Fruit fly (Drosophila melanogaster) whole organism, prepupa: ENCODE results near the gene CG9302.

ENCODE experiments used
- Blimp-1 ChIP-seq: fragments of 200-800 bp; sonication (Bioruptor generic); optimal IDR thresholded peaks from 3 replicates; lab custom pipeline; 2017; ENCODE audit warnings: missing biosample characterization, missing genetic modification characterization, mild to moderate bottlenecking, moderate library complexity, missing genetic modification reagents
- CG10631 ChIP-seq: fragments of 200-800 bp; sonication (Bioruptor generic); optimal IDR thresholded peaks from 2 replicates; lab custom pipeline; 2016; ENCODE audit warnings: missing biosample characterization, missing genetic modification characterization
- CG10669 ChIP-seq: fragments of 200-800 bp; sonication (Bioruptor generic); optimal IDR thresholded peaks from 3 replicates; lab custom pipeline; 2018; ENCODE audit warnings: missing biosample characterization, mild to moderate bottlenecking, missing genetic modification characterization, moderate library complexity
- CG11294 ChIP-seq: fragments of 200-800 bp; sonication (Bioruptor generic); IDR thresholded peaks from 2 replicates; pipeline ENCODE4 v1.3.6; 2022; ENCODE audit warnings: missing biosample characterization, missing genetic modification characterization
- CG11762 ChIP-seq: fragments of 200-800 bp; sonication (Bioruptor generic); optimal IDR thresholded peaks from 3 replicates; lab custom pipeline; 2016; ENCODE audit warnings: missing biosample characterization, missing genetic modification characterization; ENCODE audit not compliant: insufficient read depth
- CG11902 ChIP-seq: fragments of 200-800 bp; sonication (Bioruptor generic); optimal IDR thresholded peaks from 3 replicates; lab custom pipeline; 2016; ENCODE audit warnings: missing biosample characterization, missing genetic modification characterization
- CG15336 ChIP-seq: fragments of 200-800 bp; sonication (Bioruptor generic); IDR thresholded peaks from 2 replicates; pipeline ENCODE4 v1.3.6; 2022; ENCODE audit warnings: missing biosample characterization, missing genetic modification characterization
- CG16779 ChIP-seq: fragments of 200-800 bp; sonication (Bioruptor generic); optimal IDR thresholded peaks from 3 replicates; lab custom pipeline; 2017; ENCODE audit warnings: missing biosample characterization, mild to moderate bottlenecking, missing genetic modification characterization
- CG3032 ChIP-seq: fragments of 200-800 bp; optimal IDR thresholded peaks from 2 replicates; lab custom pipeline; 2019; ENCODE audit warnings: missing biosample characterization, mild to moderate bottlenecking, missing genetic modification characterization, moderate library complexity
- CG31627 ChIP-seq: fragments of 200-800 bp; sonication (Bioruptor generic); optimal IDR thresholded peaks from 3 replicates; lab custom pipeline; 2016; ENCODE audit warnings: missing biosample characterization, missing genetic modification characterization
- CG32006 ChIP-seq: fragments of 200-800 bp; sonication (Bioruptor generic); optimal IDR thresholded peaks from 3 replicates; lab custom pipeline; 2017; ENCODE audit warnings: missing biosample characterization, mild to moderate bottlenecking, missing genetic modification characterization
- CG34406 ChIP-seq: fragments of 200-800 bp; sonication (Bioruptor generic); optimal IDR thresholded peaks from 3 replicates; lab custom pipeline; 2016; ENCODE audit warnings: missing biosample characterization, missing genetic modification characterization
- CG3919 ChIP-seq: fragments of 200-800 bp; sonication (Bioruptor generic); optimal IDR thresholded peaks from 3 replicates; lab custom pipeline; 2016; ENCODE audit warnings: missing biosample characterization, missing genetic modification characterization
- CG6163 ChIP-seq: fragments of 200-800 bp; sonication (Bioruptor generic); IDR thresholded peaks from 3 replicates; pipeline ENCODE4 v1.3.6; 2022; ENCODE audit warnings: missing biosample characterization, missing genetic modification characterization
- CG6276 ChIP-seq: fragments of 200-800 bp; sonication (Bioruptor generic); optimal IDR thresholded peaks from 2 replicates; lab custom pipeline; 2017; ENCODE audit warnings: missing biosample characterization, mild to moderate bottlenecking, missing genetic modification characterization
- CG6792 ChIP-seq: fragments of 200-800 bp; sonication (Bioruptor generic); optimal IDR thresholded peaks from 3 replicates; lab custom pipeline; 2016; ENCODE audit warnings: missing biosample characterization, missing genetic modification characterization
- CG6808 ChIP-seq: fragments of 200-800 bp; sonication (Bioruptor generic); optimal IDR thresholded peaks from 3 replicates; lab custom pipeline; 2017; ENCODE audit warnings: missing biosample characterization, missing genetic modification characterization, mild to moderate bottlenecking, moderate library complexity, missing genetic modification reagents
- CG7368 ChIP-seq: fragments of 200-800 bp; sonication (Bioruptor generic); optimal IDR thresholded peaks from 3 replicates; lab custom pipeline; 2016; ENCODE audit warnings: missing biosample characterization, missing genetic modification characterization
- CG8319 ChIP-seq: fragments of 200-800 bp; sonication (Bioruptor generic); optimal IDR thresholded peaks from 3 replicates; lab custom pipeline; 2016; ENCODE audit warnings: missing biosample characterization, missing genetic modification characterization
- CG8632 ChIP-seq: fragments of 200-800 bp; sonication (Bioruptor generic); optimal IDR thresholded peaks from 3 replicates; lab custom pipeline; 2016; ENCODE audit warnings: missing biosample characterization, missing genetic modification characterization
- CG9139 ChIP-seq: fragments of 200-800 bp; sonication (Bioruptor generic); optimal IDR thresholded peaks from 3 replicates; lab custom pipeline; 2017; ENCODE audit warnings: missing biosample characterization, mild to moderate bottlenecking, missing genetic modification characterization
- Eip78C ChIP-seq: fragments of 200-800 bp; sonication (Bioruptor generic); peaks from one replicate; lab custom pipeline; 2016; ENCODE audit warnings: missing biosample characterization, missing genetic modification characterization
- Eip93F ChIP-seq: fragments of 200-800 bp; sonication (Bioruptor generic); optimal IDR thresholded peaks from 2 replicates; lab custom pipeline; 2016; ENCODE audit warnings: missing biosample characterization, mild to moderate bottlenecking, missing genetic modification characterization
- Ets21C ChIP-seq: fragments of 200-800 bp; sonication (Bioruptor generic); optimal IDR thresholded peaks from 3 replicates; lab custom pipeline; 2016; ENCODE audit warnings: missing biosample characterization, missing genetic modification characterization
- Gug ChIP-seq: fragments of 200-800 bp; sonication (Bioruptor generic); IDR thresholded peaks from 2 replicates; pipeline ENCODE4 v1.3.6; 2022; ENCODE audit warnings: missing biosample characterization, missing genetic modification characterization
- Hr38 ChIP-seq: sonication (Bioruptor generic); optimal IDR thresholded peaks from 2 replicates; lab custom pipeline; 2016; ENCODE audit warnings: missing biosample characterization, missing genetic modification characterization
- Hr39 ChIP-seq: fragments of 200-800 bp; sonication (Bioruptor generic); optimal IDR thresholded peaks from 2 replicates; lab custom pipeline; 2016; ENCODE audit warnings: missing biosample characterization, missing genetic modification characterization
- Hr4 ChIP-seq: fragments of 200-800 bp; sonication (Bioruptor generic); optimal IDR thresholded peaks from 3 replicates; lab custom pipeline; 2016; ENCODE audit warnings: missing biosample characterization, missing genetic modification characterization
- Lpt ChIP-seq: fragments of 200-800 bp; sonication (Bioruptor generic); optimal IDR thresholded peaks from 3 replicates; lab custom pipeline; 2016; ENCODE audit warnings: missing biosample characterization, missing genetic modification characterization
- Met ChIP-seq: fragments of 200-800 bp; sonication (Bioruptor generic); optimal IDR thresholded peaks from 3 replicates; lab custom pipeline; 2016; ENCODE audit warnings: missing biosample characterization, missing genetic modification characterization
- OdsH ChIP-seq: fragments of 200-800 bp; sonication (Bioruptor generic); optimal IDR thresholded peaks from 3 replicates; lab custom pipeline; 2016; ENCODE audit warnings: missing biosample characterization, missing genetic modification characterization
- Smox ChIP-seq: fragments of 200-800 bp; sonication (Bioruptor generic); optimal IDR thresholded peaks from 3 replicates; lab custom pipeline; 2016; ENCODE audit warnings: missing biosample characterization, missing genetic modification characterization
- Sox102F ChIP-seq: fragments of 200-800 bp; sonication (Bioruptor generic); optimal IDR thresholded peaks from 2 replicates; lab custom pipeline; 2016; ENCODE audit warnings: missing biosample characterization, mild to moderate bottlenecking, missing genetic modification characterization
- Sox15 ChIP-seq: fragments of 200-800 bp; sonication (Bioruptor generic); optimal IDR thresholded peaks from 3 replicates; lab custom pipeline; 2016; ENCODE audit warnings: missing biosample characterization, missing genetic modification characterization
- achi ChIP-seq: fragments of 200-800 bp; sonication (Bioruptor generic); optimal IDR thresholded peaks from 3 replicates; lab custom pipeline; 2016; ENCODE audit warnings: missing biosample characterization, missing genetic modification characterization
- acj6 ChIP-seq: fragments of 200-800 bp; sonication (Bioruptor generic); optimal IDR thresholded peaks from 3 replicates; lab custom pipeline; 2016; ENCODE audit warnings: missing biosample characterization, missing genetic modification characterization
- cyc ChIP-seq: fragments of 200-800 bp; sonication (Bioruptor generic); optimal IDR thresholded peaks from 3 replicates; lab custom pipeline; 2016; ENCODE audit warnings: missing biosample characterization, missing genetic modification characterization
- dac ChIP-seq: fragments of 200-800 bp; sonication (Bioruptor generic); optimal IDR thresholded peaks from 2 replicates; lab custom pipeline; 2017; ENCODE audit warnings: missing biosample characterization, mild to moderate bottlenecking, missing genetic modification characterization
- dsx ChIP-seq: fragments of 200-800 bp; optimal IDR thresholded peaks from 3 replicates; lab custom pipeline; 2019; ENCODE audit warnings: missing biosample characterization, mild to moderate bottlenecking, missing genetic modification characterization, moderate library complexity; ENCODE audit not compliant: poor library complexity, severe bottlenecking
- esn ChIP-seq: fragments of 200-800 bp; sonication (Bioruptor generic); optimal IDR thresholded peaks from 2 replicates; lab custom pipeline; 2016; ENCODE audit warnings: missing biosample characterization, mild to moderate bottlenecking, missing genetic modification characterization, moderate library complexity
- fd59A ChIP-seq: fragments of 200-800 bp; sonication (Bioruptor generic); optimal IDR thresholded peaks from 2 replicates; lab custom pipeline; 2017; ENCODE audit warnings: missing biosample characterization, mild to moderate bottlenecking, missing genetic modification characterization, missing genetic modification reagents
- fd85E ChIP-seq: fragments of 200-800 bp; sonication (Bioruptor generic); optimal IDR thresholded peaks from 3 replicates; lab custom pipeline; 2016; ENCODE audit warnings: missing biosample characterization, missing genetic modification characterization
- fkh ChIP-seq: fragments of 200-800 bp; sonication (Bioruptor generic); optimal IDR thresholded peaks from 3 replicates; lab custom pipeline; 2017; ENCODE audit warnings: missing biosample characterization, mild to moderate bottlenecking, missing genetic modification characterization, moderate library complexity
- lz ChIP-seq: fragments of 200-800 bp; sonication (Bioruptor generic); optimal IDR thresholded peaks from 3 replicates; lab custom pipeline; 2016; ENCODE audit warnings: missing biosample characterization, missing genetic modification characterization
- net ChIP-seq: fragments of 200-800 bp; sonication (Bioruptor generic); optimal IDR thresholded peaks from 3 replicates; lab custom pipeline; 2016; ENCODE audit warnings: missing biosample characterization, missing genetic modification characterization
- ss ChIP-seq, 2 experiments: fragments of 200-800 bp; sonication (Bioruptor generic); optimal IDR thresholded peaks; 2 replicates in 1 of 2; 3 replicates in 1 of 2; lab custom pipeline; 2017 to 2018; ENCODE audit warnings: mild to moderate bottlenecking in 2 of 2, missing biosample characterization in 2 of 2, missing genetic modification characterization in 2 of 2, moderate library complexity in 1 of 2
- svp ChIP-seq: fragments of 200-800 bp; sonication (Bioruptor generic); peaks from one replicate; lab custom pipeline; 2016; ENCODE audit warnings: missing biosample characterization, missing genetic modification characterization
- vri ChIP-seq: fragments of 200-800 bp; sonication (Bioruptor generic); optimal IDR thresholded peaks from 3 replicates; lab custom pipeline; 2016; ENCODE audit warnings: missing biosample characterization, mild to moderate bottlenecking, missing genetic modification characterization

CG9302 gene

DNA sequence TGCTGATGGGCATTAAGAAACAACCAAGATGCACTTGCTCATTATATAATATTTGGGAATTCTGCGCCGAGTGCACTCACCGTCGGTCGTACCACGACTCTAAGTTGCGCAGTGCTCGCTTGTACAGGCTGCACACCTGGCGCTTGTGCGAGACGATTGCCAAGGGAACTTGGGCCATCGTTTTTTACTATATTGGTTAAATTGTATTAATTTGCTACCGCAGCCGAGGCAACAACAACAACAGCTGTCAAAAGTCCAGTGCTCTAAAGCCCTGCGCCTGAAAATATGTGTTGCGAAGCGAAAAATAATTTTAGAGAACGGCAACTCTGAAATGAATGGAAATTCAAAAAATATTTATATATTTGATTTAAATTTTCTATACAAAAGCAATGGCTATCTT is 7.6 kb downstream of the CG9302 start, which contains the start of gene ND-B22 (continued):
- TF ChIP-seq CG10631 (GFP tag; lab: Kevin White, UChicago) (peak; percentile 12), Eip78C (peak; percentile 79), fd59A (GFP tag; lab: Kevin White, UChicago) (no peak), CG11902 (GFP tag; lab: Kevin White, UChicago) (no peak), OdsH (GFP tag; lab: Kevin White, UChicago) (peak; percentile 27), vri (peak; percentile 75), CG6163 (GFP tag; lab: Robert Waterston, UW) (no peak), esn (GFP tag; lab: Kevin White, UChicago) (peak; percentile 58), net (GFP tag; lab: Kevin White, UChicago) (no peak), fd85E (no peak), Eip93F (GFP tag; lab: Kevin White, UChicago) (no peak), Sox102F (GFP tag; lab: Kevin White, UChicago) (peak; percentile 19), CG6808 (no peak), CG9139 (no peak)
- TF ChIP-seq, all 60 proteins: peak for 24

DNA sequence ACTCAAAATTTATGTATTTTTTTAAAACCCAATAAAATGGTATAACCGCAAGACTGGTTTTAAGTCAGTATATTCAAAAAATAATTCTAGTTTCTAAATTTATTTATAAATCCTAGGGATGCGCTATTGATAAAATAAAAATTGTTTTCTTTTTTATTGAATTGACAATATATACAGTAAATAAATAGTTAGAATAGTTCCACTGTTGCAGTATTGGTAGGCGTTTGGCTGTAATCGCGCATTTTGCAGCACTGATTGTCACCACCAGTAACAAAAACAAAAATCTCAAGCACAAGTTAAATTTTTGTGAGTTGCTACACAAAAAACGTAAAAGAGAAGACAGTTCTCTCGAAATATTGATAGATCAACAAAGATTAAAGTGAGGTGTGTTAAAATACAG is 9.4 kb downstream of the CG9302 start, which contains the start of gene CG31855:
Gene CG31855, plus strand, starts transcription at position 265 of the 400 bp plus-strand sequence.
- TF ChIP-seq achi (GFP tag; lab: Kevin White, UChicago) (peak; percentile 83), CG10631 (GFP tag; lab: Kevin White, UChicago) (peak; percentile 71), Blimp-1 (GFP tag; lab: Kevin White, UChicago) (peak; percentile 43), dsx (GFP tag; lab: Kevin White, UChicago) (peak; percentile 54), CG3919 (GFP tag; lab: Kevin White, UChicago) (peak; percentile 89), CG7368 (GFP tag; lab: Kevin White, UChicago) (peak; percentile 73), OdsH (GFP tag; lab: Kevin White, UChicago) (peak; percentile 83), CG8632 (GFP tag; lab: Kevin White, UChicago) (peak; percentile 74), fkh (GFP tag; lab: Kevin White, UChicago) (no peak), CG9139 (no peak), CG11762 (GFP tag; lab: Kevin White, UChicago) (peak; percentile 59), ss (GFP tag; optimal IDR thresholded peaks at IDR 0.05; lab: Kevin White, UChicago) (peak in 1 of 2 experiments; percentile 77), fd85E (peak; percentile 62), vri (no peak), CG11902 (GFP tag; lab: Kevin White, UChicago) (peak; percentile 52), Gug (GFP tag; lab: Robert Waterston, UW) (0 out of 2 replicates have a peak, but pooled peaks have one; percentile 27), Hr4 (peak; percentile 69), CG8319 (peak; percentile 61), Smox (GFP tag; lab: Kevin White, UChicago) (peak; percentile 83), CG6808 (peak; percentile 64), acj6 (GFP tag; lab: Kevin White, UChicago) (peak; percentile 83), net (GFP tag; lab: Kevin White, UChicago) (peak; percentile 76), CG3032 (peak; percentile 64), cyc (GFP tag; lab: Kevin White, UChicago) (peak; percentile 84), CG6792 (GFP tag; lab: Kevin White, UChicago) (peak; percentile 79), Lpt (GFP tag; lab: Kevin White, UChicago) (peak; percentile 60), CG10669 (GFP tag; lab: Kevin White, UChicago) (peak; percentile 71), Ets21C (peak; percentile 65), CG6163 (GFP tag; lab: Robert Waterston, UW) (peak; percentile 62; the same call in 2 of the 3 replicates), Hr38 (no peak), Met (GFP tag; lab: Kevin White, UChicago) (peak; percentile 87), CG6276 (GFP tag; lab: Kevin White, UChicago) (no peak), lz (peak; percentile 80), esn (GFP tag; lab: Kevin White, UChicago) (peak; percentile 91), CG16779 (no peak), Hr39 (peak; percentile 75), dac (GFP tag; lab: Kevin White, UChicago) (peak; percentile 32), CG31627 (peak; percentile 79), CG34406 (GFP tag; lab: Kevin White, UChicago) (peak; percentile 70), CG32006 (GFP tag; lab: Kevin White, UChicago) (peak; percentile 70), Eip93F (GFP tag; lab: Kevin White, UChicago) (peak; percentile 58), CG11294 (GFP tag; lab: Robert Waterston, UW) (peak; percentile 47; the same call in 1 of the 2 replicates), CG15336 (GFP tag; lab: Robert Waterston, UW) (peak; percentile 72), Eip78C (peak; percentile 93), Sox15 (GFP tag; lab: Kevin White, UChicago) (peak; percentile 38), svp (GFP tag; lab: Kevin White, UChicago) (peak; percentile 90)
